Worm (Caenorhabditis elegans) whole organism, late embryonic: Measurements from ENCODE around the gene K10C2.8.

ENCODE experiments used
- F13H6.1 ChIP-seq: sonication (generic microtip); optimal IDR thresholded peaks from 2 replicates; lab custom pipeline; 2016; ENCODE audit warnings: missing genetic modification characterization, missing compliant biosample characterization
- K09A11.1 ChIP-seq: sonication (generic microtip); optimal IDR thresholded peaks from 2 replicates; lab custom pipeline; 2017; ENCODE audit warnings: antibody characterized with exemption, mild to moderate bottlenecking, missing genetic modification characterization, missing compliant biosample characterization; ENCODE audit not compliant: insufficient read depth
- T23F11.4 ChIP-seq: fragments of 200-800 bp; sonication (Bioruptor generic); optimal IDR thresholded peaks from 2 replicates; lab custom pipeline; 2018; ENCODE audit warnings: mild to moderate bottlenecking, missing genetic modification characterization, missing compliant biosample characterization
- Y22D7AL.16 ChIP-seq: sonication (generic microtip); optimal IDR thresholded peaks from 2 replicates; lab custom pipeline; 2016; ENCODE audit warnings: missing genetic modification characterization, missing compliant biosample characterization
- ahr-1 ChIP-seq: sonication (generic microtip); optimal IDR thresholded peaks from 2 replicates; lab custom pipeline; 2016; ENCODE audit warnings: missing genetic modification characterization, missing compliant biosample characterization
- ceh-2 ChIP-seq: sonication (generic microtip); optimal IDR thresholded peaks from 2 replicates; lab custom pipeline; 2016; ENCODE audit warnings: missing genotype, missing genetic modification characterization, missing compliant biosample characterization
- ceh-30 ChIP-seq: fragments of 150-350 bp; optimal IDR thresholded peaks from 2 replicates; lab custom pipeline; 2014; ENCODE audit warnings: missing biosample characterization, missing genetic modification characterization
- ceh-31 ChIP-seq: sonication (generic microtip); optimal IDR thresholded peaks from 2 replicates; lab custom pipeline; 2016; ENCODE audit warnings: missing genetic modification characterization, missing compliant biosample characterization
- ceh-34 ChIP-seq: sonication (generic microtip); optimal IDR thresholded peaks from 2 replicates; lab custom pipeline; 2016; ENCODE audit warnings: mild to moderate bottlenecking, missing genetic modification characterization, missing compliant biosample characterization
- ceh-48 ChIP-seq: sonication (generic microtip); optimal IDR thresholded peaks from 2 replicates; lab custom pipeline; 2016; ENCODE audit warnings: missing genetic modification characterization, inconsistent platforms, missing compliant biosample characterization
- ceh-9 ChIP-seq: sonication (generic microtip); optimal IDR thresholded peaks from 2 replicates; lab custom pipeline; 2016; ENCODE audit warnings: mild to moderate bottlenecking, missing genetic modification characterization, inconsistent platforms, missing compliant biosample characterization
- dmd-4 ChIP-seq: sonication (generic microtip); optimal IDR thresholded peaks from 2 replicates; lab custom pipeline; 2016; ENCODE audit warnings: borderline replicate concordance, missing genetic modification characterization, missing compliant biosample characterization
- fax-1 ChIP-seq: sonication (generic microtip); optimal IDR thresholded peaks from 2 replicates; lab custom pipeline; 2016; ENCODE audit warnings: missing genotype, missing genetic modification characterization, missing compliant biosample characterization
- fkh-10 ChIP-seq: fragments of 150-350 bp; optimal IDR thresholded peaks from 2 replicates; lab custom pipeline; 2014; ENCODE audit warnings: missing biosample characterization, missing genetic modification reagents, missing genetic modification characterization
- hlh-13 ChIP-seq: fragments of 200-800 bp; sonication (Bioruptor generic); optimal IDR thresholded peaks from 2 replicates; lab custom pipeline; 2018; ENCODE audit warnings: mild to moderate bottlenecking, missing genetic modification characterization, missing compliant biosample characterization
- hlh-6 ChIP-seq: sonication (generic microtip); optimal IDR thresholded peaks from 2 replicates; lab custom pipeline; 2016; ENCODE audit warnings: missing genotype, missing genetic modification characterization, missing compliant biosample characterization
- hlh-8 ChIP-seq: sonication (generic microtip); optimal IDR thresholded peaks from 2 replicates; lab custom pipeline; 2016; ENCODE audit warnings: missing genotype, missing genetic modification characterization, missing compliant biosample characterization
- lim-6 ChIP-seq: sonication (generic microtip); optimal IDR thresholded peaks from 2 replicates; lab custom pipeline; 2016; ENCODE audit warnings: missing genetic modification characterization, missing compliant biosample characterization
- mec-3 ChIP-seq: sonication (generic microtip); optimal IDR thresholded peaks from 2 replicates; lab custom pipeline; 2016; ENCODE audit warnings: borderline replicate concordance, missing genetic modification characterization, missing compliant biosample characterization
- nhr-11 ChIP-seq: fragments of 150-350 bp; optimal IDR thresholded peaks from 2 replicates; lab custom pipeline; 2014; ENCODE audit warnings: missing biosample characterization, missing genetic modification characterization
- nhr-232 ChIP-seq: sonication (generic microtip); optimal IDR thresholded peaks from 2 replicates; lab custom pipeline; 2016; ENCODE audit warnings: missing genetic modification characterization, missing compliant biosample characterization
- odd-2 ChIP-seq: sonication (generic microtip); optimal IDR thresholded peaks from 2 replicates; lab custom pipeline; 2017; ENCODE audit warnings: antibody characterized with exemption, mild to moderate bottlenecking, missing genetic modification characterization, missing compliant biosample characterization
- pax-1 ChIP-seq: fragments of 150-350 bp; optimal IDR thresholded peaks from 2 replicates; lab custom pipeline; 2014; ENCODE audit warnings: missing biosample characterization, missing genetic modification characterization
- pha-2 ChIP-seq: sonication (generic microtip); optimal IDR thresholded peaks from 2 replicates; lab custom pipeline; 2017; ENCODE audit warnings: mild to moderate bottlenecking, missing genetic modification characterization, missing compliant biosample characterization
- pqm-1 ChIP-seq: sonication (generic microtip); optimal IDR thresholded peaks from 2 replicates; lab custom pipeline; 2016; ENCODE audit warnings: missing genetic modification characterization, missing compliant biosample characterization
- ref-2 ChIP-seq: sonication (generic microtip); optimal IDR thresholded peaks from 2 replicates; lab custom pipeline; 2016; ENCODE audit warnings: missing genetic modification characterization, missing compliant biosample characterization
- sdc-2 ChIP-seq: sonication (generic microtip); optimal IDR thresholded peaks from 2 replicates; lab custom pipeline; 2016; ENCODE audit warnings: missing genotype, missing genetic modification characterization, missing compliant biosample characterization
- sox-2 ChIP-seq: fragments of 200-800 bp; sonication (Bioruptor generic); IDR thresholded peaks from 2 replicates; pipeline ENCODE4 v1.3.6; 2022; ENCODE audit warnings: missing genetic modification reagents, missing genetic modification characterization, missing compliant biosample characterization
- syd-9 ChIP-seq: sonication (generic microtip); optimal IDR thresholded peaks from 2 replicates; lab custom pipeline; 2016; ENCODE audit warnings: mild to moderate bottlenecking, missing genetic modification characterization, moderate library complexity, missing compliant biosample characterization
- tbx-7 ChIP-seq: sonication (generic microtip); optimal IDR thresholded peaks from 2 replicates; lab custom pipeline; 2016; ENCODE audit warnings: missing genotype, missing genetic modification characterization, missing compliant biosample characterization
- unc-42 ChIP-seq: sonication (generic microtip); optimal IDR thresholded peaks from 2 replicates; lab custom pipeline; 2016; ENCODE audit warnings: missing genotype, missing genetic modification characterization, missing compliant biosample characterization
- unc-55 ChIP-seq: sonication (generic microtip); optimal IDR thresholded peaks from 2 replicates; lab custom pipeline; 2017; ENCODE audit warnings: missing biosample characterization, missing genetic modification reagents, missing genetic modification characterization
- unc-86 ChIP-seq: sonication (generic microtip); optimal IDR thresholded peaks from 2 replicates; lab custom pipeline; 2016; ENCODE audit warnings: missing genetic modification characterization, missing compliant biosample characterization
- zip-5 ChIP-seq: sonication (generic microtip); optimal IDR thresholded peaks from 2 replicates; lab custom pipeline; 2016; ENCODE audit warnings: missing genetic modification characterization, missing compliant biosample characterization

Gene K10C2.8

DNA sequence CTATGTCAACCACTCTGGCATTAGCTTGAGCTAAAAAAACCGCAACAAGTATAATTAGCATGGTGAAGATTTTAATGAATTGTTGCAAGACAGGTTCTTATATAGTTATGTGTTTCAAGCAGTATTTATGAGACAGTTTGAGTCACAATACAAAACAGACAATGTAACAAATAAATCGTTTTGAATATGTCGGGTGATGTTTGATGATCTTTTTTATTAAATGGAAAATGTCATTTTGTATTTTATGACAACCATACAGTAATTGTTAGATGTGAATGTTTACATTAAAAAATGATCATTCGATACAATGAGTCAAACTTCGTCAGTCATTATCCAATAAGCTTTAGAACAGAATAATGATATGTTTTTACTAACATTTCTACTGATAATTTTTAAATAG, 5.9 kb upstream of the K10C2.8 start, which contains the start of gene K10C2.7:
Gene K10C2.7 (minus strand): TSS at position 101 of the 400 bp plus-strand sequence.
- no peak for TF ChIP-seq ceh-30
- no peak for TF ChIP-seq hlh-6 (tag; lab: Kevin White, UChicago)

DNA sequence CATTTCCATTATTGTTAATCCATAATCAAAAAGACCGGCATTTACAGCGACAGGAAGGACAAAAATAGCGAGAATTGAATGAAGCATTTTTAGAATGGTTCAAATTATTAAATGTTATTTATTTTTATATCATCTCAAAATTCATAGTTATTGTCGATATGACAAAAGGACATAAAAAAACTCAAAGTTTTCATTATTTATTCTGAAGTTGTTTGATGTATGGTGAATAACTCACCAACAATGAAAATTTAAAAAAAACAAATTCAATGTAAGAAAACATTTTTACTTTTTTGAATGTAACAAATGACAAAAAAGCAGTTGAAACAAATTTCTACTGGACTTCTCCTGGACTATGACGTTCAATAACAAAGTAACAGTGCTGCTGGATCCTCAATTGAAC, 3.0 kb upstream of the K10C2.8 start, which contains the start of gene K10C2.14:
Gene K10C2.14 (minus strand): TSS at position 101 of the 400 bp plus-strand sequence.
- no peak for TF ChIP-seq nhr-11

DNA sequence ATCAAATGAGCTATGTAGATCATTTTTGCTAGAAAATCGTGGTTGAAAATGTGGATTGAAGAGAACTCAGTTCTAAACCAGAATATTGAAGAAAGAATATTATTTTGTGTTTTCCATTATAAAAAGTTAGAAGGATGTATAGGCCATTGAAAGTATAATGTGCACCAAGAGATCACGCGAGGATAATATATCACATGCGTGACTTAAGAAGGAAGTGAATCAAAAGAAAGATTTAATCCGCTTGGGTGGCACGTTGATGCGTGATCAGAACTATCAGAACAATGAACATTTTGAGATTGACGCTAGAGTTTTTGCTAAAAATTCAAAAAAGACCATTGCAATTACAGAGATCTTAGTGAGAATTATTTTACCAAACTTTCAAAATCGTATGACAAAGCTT, 1.6 kb downstream of the K10C2.8 start:
- TF ChIP-seq mec-3 (tag; lab: Kevin White, UChicago) (no peak), K09A11.1 (no peak), tbx-7 (tag; lab: Kevin White, UChicago) (no peak), T23F11.4 (GFP tag; lab: Kevin White, UChicago) (no peak)
- TF ChIP-seq, all 69 proteins: peak for 0

DNA sequence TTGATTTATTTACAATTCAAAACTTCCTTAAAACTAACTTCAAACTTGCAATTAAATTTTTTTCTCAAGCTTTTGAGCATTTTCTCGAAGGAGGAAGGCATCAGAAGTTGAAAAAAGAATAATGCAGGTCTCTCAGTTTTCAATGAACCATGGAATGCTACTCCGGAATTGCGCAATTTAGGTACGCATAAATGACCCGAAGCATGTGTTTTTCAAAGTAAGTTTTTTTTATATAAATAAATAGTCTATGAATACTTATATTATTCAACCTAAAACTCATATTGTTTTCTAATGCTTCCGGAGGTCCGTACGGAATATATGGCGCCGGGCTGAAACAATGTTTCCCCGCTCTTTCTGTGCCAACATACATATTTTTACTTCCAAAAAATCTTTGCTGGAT, 3.8 kb downstream of the K10C2.8 start, which contains the start of gene K10C2.2:
Gene K10C2.2 (minus strand): TSS at position 101 of the 400 bp plus-strand sequence.
- no peak for TF ChIP-seq ceh-2 (tag; lab: Kevin White, UChicago)
- no peak for TF ChIP-seq ceh-31 (tag; lab: Kevin White, UChicago)
- TF ChIP-seq pqm-1 = no peak
- no peak for TF ChIP-seq F13H6.1 (tag; lab: Kevin White, UChicago)
- no peak for TF ChIP-seq pax-1 (tag; lab: Kevin White, UChicago)
- no peak for TF ChIP-seq ceh-9 (tag; lab: Kevin White, UChicago)
- no peak for TF ChIP-seq sox-2 (GFP tag; lab: Robert Waterston, UW)
- TF ChIP-seq zip-5 (tag; lab: Kevin White, UChicago) = no peak
- TF ChIP-seq nhr-11 = no peak
- TF ChIP-seq fkh-10 (GFP tag; lab: Kevin White, UChicago) = no peak
- no peak for TF ChIP-seq syd-9
- no peak for TF ChIP-seq unc-42 (tag; lab: Kevin White, UChicago)
- TF ChIP-seq ceh-34 = no peak
- no peak for TF ChIP-seq hlh-13 (GFP tag; lab: Kevin White, UChicago)
- TF ChIP-seq, all 69 proteins: peak for 0

DNA sequence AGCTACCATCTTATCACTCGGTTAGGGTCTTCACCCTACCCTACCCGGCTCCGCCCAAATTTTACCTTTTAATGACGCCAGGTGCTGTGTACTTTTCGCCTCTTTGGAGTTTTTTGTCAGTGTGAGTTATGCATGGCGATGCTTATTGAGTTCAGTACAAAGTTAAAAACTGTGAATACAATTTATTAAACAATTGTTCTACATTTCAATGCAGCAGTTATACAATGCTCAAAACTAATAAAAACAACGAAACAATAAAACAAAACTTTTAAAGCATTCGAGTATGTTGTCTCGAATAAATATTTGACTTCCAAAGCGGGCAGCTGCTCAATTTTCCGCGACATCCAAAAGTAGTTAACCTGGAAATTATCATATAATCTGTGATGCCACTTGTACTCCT, 6.9 kb downstream of the K10C2.8 start, which contains the start of gene ctsa-2:
Gene ctsa-2 (minus strand): TSS at position 101 of the 400 bp plus-strand sequence.
- TF ChIP-seq unc-42 (tag; lab: Kevin White, UChicago) (no peak), nhr-232 (no peak), dmd-4 (tag; lab: Kevin White, UChicago) (no peak), ref-2 (tag; lab: Kevin White, UChicago) (no peak), hlh-8 (tag; lab: Kevin White, UChicago) (no peak), fax-1 (no peak), ceh-2 (tag; lab: Kevin White, UChicago) (no peak), sdc-2 (tag; lab: Kevin White, UChicago) (no peak), pha-2 (tag; lab: Kevin White, UChicago) (no peak), lim-6 (tag; lab: Kevin White, UChicago) (no peak), ceh-48 (tag; lab: Kevin White, UChicago) (no peak), unc-86 (tag; lab: Kevin White, UChicago) (no peak), unc-55 (GFP tag; lab: Kevin White, UChicago) (no peak)
- TF ChIP-seq, all 69 proteins: peak for 0

DNA sequence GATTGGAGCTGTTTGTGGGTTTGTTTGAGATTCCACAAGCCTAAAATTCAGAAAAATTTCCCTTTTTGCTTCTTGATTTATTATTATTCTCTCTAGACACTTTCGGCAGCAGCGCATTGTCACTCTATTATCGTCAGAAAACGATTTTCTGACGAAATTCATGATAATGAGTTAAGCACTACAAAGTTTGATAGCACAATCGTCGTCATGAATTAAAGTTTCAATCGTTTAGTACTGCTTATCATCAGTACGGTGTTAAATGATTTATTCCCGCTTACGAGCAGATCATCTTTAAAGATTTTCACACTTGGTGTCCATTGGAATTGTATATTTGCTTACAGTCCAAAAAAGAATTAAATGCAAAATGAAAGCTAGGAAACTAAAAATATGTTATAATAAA, 7.9 kb downstream of the K10C2.8 start:
- TF ChIP-seq odd-2 (tag; lab: Kevin White, UChicago) (no peak), ceh-34 (no peak), hlh-13 (GFP tag; lab: Kevin White, UChicago) (no peak), Y22D7AL.16 (tag; lab: Kevin White, UChicago) (no peak), ahr-1 (tag; lab: Kevin White, UChicago) (no peak), sox-2 (GFP tag; lab: Robert Waterston, UW) (no peak), hlh-6 (tag; lab: Kevin White, UChicago) (no peak), hlh-8 (tag; lab: Kevin White, UChicago) (no peak)
